Fruit fly (Drosophila melanogaster) whole organism, adult: ENCODE measurements around the gene CG15431.

Experiments used
- CG14711 ChIP-seq: fragments of 200-800 bp; sonication (Bioruptor generic); optimal IDR thresholded peaks from 2 replicates; lab custom pipeline; 2018; ENCODE audit warnings: missing biosample characterization, mild to moderate bottlenecking, missing genetic modification characterization, moderate library complexity
- CG33017 ChIP-seq: fragments of 200-800 bp; sonication (Bioruptor generic); optimal IDR thresholded peaks from 2 replicates; lab custom pipeline; 2018; ENCODE audit warnings: missing biosample characterization, mild to moderate bottlenecking, missing genetic modification characterization, moderate library complexity
- CG7101 ChIP-seq: fragments of 200-800 bp; sonication (Bioruptor generic); optimal IDR thresholded peaks from 2 replicates; lab custom pipeline; 2018; ENCODE audit warnings: missing biosample characterization, mild to moderate bottlenecking, missing genetic modification characterization, moderate library complexity
- Clk ChIP-seq: fragments of 200-800 bp; sonication (Bioruptor generic); optimal IDR thresholded peaks from 2 replicates; lab custom pipeline; 2017; ENCODE audit warnings: missing biosample characterization, missing genetic modification characterization
- Crg-1 ChIP-seq: fragments of 200-800 bp; sonication (Bioruptor generic); optimal IDR thresholded peaks from 2 replicates; lab custom pipeline; 2016; ENCODE audit warnings: missing biosample characterization, missing genetic modification characterization
- kay ChIP-seq: fragments of 200-800 bp; sonication (Bioruptor generic); peaks from one replicate; lab custom pipeline; 2016; ENCODE audit warnings: missing biosample characterization, missing genetic modification characterization, borderline replicate concordance
- ovo ChIP-seq: fragments of 200-800 bp; sonication (Bioruptor generic); optimal IDR thresholded peaks from 2 replicates; lab custom pipeline; 2016; ENCODE audit warnings: missing biosample characterization, missing genetic modification characterization

DNA sequence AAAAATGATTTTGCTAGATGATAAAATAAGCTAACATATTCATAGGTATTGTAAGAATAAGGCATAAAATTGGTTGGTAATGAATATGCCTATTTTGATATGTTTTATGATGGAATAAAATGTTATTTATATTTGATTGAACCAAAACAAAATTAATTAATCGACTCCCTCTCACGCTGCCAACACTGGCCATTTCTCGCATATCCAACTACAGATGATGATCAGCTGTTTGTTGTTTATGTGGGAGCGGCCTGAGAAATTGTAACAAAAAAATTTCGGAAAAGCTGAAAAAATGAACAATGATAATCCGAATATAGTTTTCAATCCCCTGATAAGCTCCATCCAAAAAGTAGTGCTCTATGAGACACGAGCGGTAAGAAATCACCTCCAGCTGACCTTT lies 23.9 kb upstream of the CG15431 start, which contains the start of gene FIG4:
- TF ChIP-seq CG7101 (tag; lab: Kevin White, UChicago): no peak
- TF ChIP-seq Crg-1 (GFP tag; lab: Kevin White, UChicago): no peak
- no peak for TF ChIP-seq CG33017 (tag; lab: Kevin White, UChicago)
- no peak for TF ChIP-seq ovo (GFP tag; lab: Kevin White, UChicago)
- no peak for TF ChIP-seq Clk (GFP tag; lab: Kevin White, UChicago)
- TF ChIP-seq kay (GFP tag; lab: Kevin White, UChicago): no peak
- TF ChIP-seq CG14711 (tag; lab: Kevin White, UChicago): no peak
